Worm (Caenorhabditis elegans) whole organism, mixed stage, embryonic: ENCODE measurements around the gene ZK899.1.

Experiments
- bed-3 ChIP-seq: fragments of 200-800 bp; sonication (Bioruptor generic); optimal IDR thresholded peaks from 3 replicates; lab custom pipeline; 2018; ENCODE audit warnings: mild to moderate bottlenecking, missing genetic modification characterization, moderate library complexity, missing compliant biosample characterization
- blmp-1 ChIP-seq: fragments of 150-350 bp; optimal IDR thresholded peaks from 2 replicates; lab custom pipeline; 2014; ENCODE audit warnings: missing biosample characterization, missing genetic modification characterization
- ceh-39 ChIP-seq: fragments of 150-350 bp; optimal IDR thresholded peaks from 2 replicates; lab custom pipeline; 2014; ENCODE audit warnings: missing biosample characterization, missing genetic modification characterization
- ceh-83 ChIP-seq: fragments of 200-800 bp; sonication (Bioruptor generic); optimal IDR thresholded peaks from 2 replicates; lab custom pipeline; 2018; ENCODE audit warnings: mild to moderate bottlenecking, missing genetic modification characterization, missing compliant biosample characterization
- ces-1 ChIP-seq: fragments of 150-350 bp; optimal IDR thresholded peaks from 2 replicates; lab custom pipeline; 2014; ENCODE audit warnings: missing biosample characterization, missing genetic modification reagents, missing genetic modification characterization
- cnd-1 ChIP-seq: fragments of 200-800 bp; sonication (Bioruptor generic); optimal IDR thresholded peaks from 2 replicates; lab custom pipeline; 2018; ENCODE audit warnings: mild to moderate bottlenecking, missing genetic modification characterization, missing compliant biosample characterization
- elt-1 ChIP-seq: sonication (generic microtip); optimal IDR thresholded peaks from 2 replicates; lab custom pipeline; 2017; ENCODE audit warnings: missing genetic modification characterization, mild to moderate bottlenecking, missing compliant biosample characterization, antibody characterized with exemption, moderate library complexity, borderline replicate concordance; ENCODE audit not compliant: insufficient read depth
- elt-3 ChIP-seq: fragments of 150-350 bp; optimal IDR thresholded peaks from 2 replicates; lab custom pipeline; 2014; ENCODE audit warnings: missing biosample characterization, missing genetic modification characterization
- flh-1 ChIP-seq: fragments of 200-800 bp; sonication (Bioruptor generic); optimal IDR thresholded peaks from 2 replicates; lab custom pipeline; 2018; ENCODE audit warnings: mild to moderate bottlenecking, missing genetic modification characterization, moderate library complexity, missing compliant biosample characterization
- ham-2 ChIP-seq: fragments of 200-800 bp; sonication (Bioruptor generic); optimal IDR thresholded peaks from 2 replicates; lab custom pipeline; 2018; ENCODE audit warnings: mild to moderate bottlenecking, missing genetic modification characterization, missing compliant biosample characterization
- hlh-1 ChIP-seq: fragments of 150-350 bp; optimal IDR thresholded peaks from 2 replicates; lab custom pipeline; 2014; ENCODE audit warnings: missing biosample characterization, missing genetic modification reagents, missing genetic modification characterization
- lin-32 ChIP-seq: fragments of 200-800 bp; sonication (Bioruptor generic); optimal IDR thresholded peaks from 2 replicates; lab custom pipeline; 2018; ENCODE audit warnings: mild to moderate bottlenecking, missing genetic modification characterization, missing compliant biosample characterization
- lsy-2 ChIP-seq: fragments of 150-350 bp; optimal IDR thresholded peaks from 2 replicates; lab custom pipeline; 2014; ENCODE audit warnings: missing biosample characterization, missing genetic modification characterization
- mab-5 ChIP-seq: fragments of 150-350 bp; optimal IDR thresholded peaks from 2 replicates; lab custom pipeline; 2014; ENCODE audit warnings: missing biosample characterization, missing genetic modification characterization
- mls-2 ChIP-seq: sonication (generic microtip); optimal IDR thresholded peaks from 2 replicates; lab custom pipeline; 2016; ENCODE audit warnings: mild to moderate bottlenecking, missing genetic modification characterization, moderate library complexity, missing compliant biosample characterization
- nhr-12 ChIP-seq: fragments of 150-350 bp; optimal IDR thresholded peaks from 2 replicates; lab custom pipeline; 2014; ENCODE audit warnings: missing biosample characterization, missing genetic modification characterization
- nhr-2 ChIP-seq: fragments of 150-350 bp; optimal IDR thresholded peaks from 2 replicates; lab custom pipeline; 2014; ENCODE audit warnings: missing biosample characterization, missing genetic modification characterization
- nhr-237 ChIP-seq: fragments of 150-350 bp; optimal IDR thresholded peaks from 2 replicates; lab custom pipeline; 2014; ENCODE audit warnings: missing biosample characterization, missing genetic modification characterization
- nhr-28 ChIP-seq: fragments of 150-350 bp; optimal IDR thresholded peaks from 2 replicates; lab custom pipeline; 2014; ENCODE audit warnings: missing biosample characterization, missing genetic modification characterization
- pha-4 ChIP-seq: fragments of 150-350 bp; optimal IDR thresholded peaks from 2 replicates; lab custom pipeline; 2018; ENCODE audit warnings: missing biosample characterization, missing genetic modification reagents, missing genetic modification characterization
- sem-2 ChIP-seq: fragments of 200-800 bp; sonication (Bioruptor generic); optimal IDR thresholded peaks from 2 replicates; lab custom pipeline; 2018; ENCODE audit warnings: mild to moderate bottlenecking, missing genetic modification characterization, missing compliant biosample characterization
- snpc-4 ChIP-seq: fragments of 150-350 bp; optimal IDR thresholded peaks from 2 replicates; lab custom pipeline; 2014; ENCODE audit warnings: missing biosample characterization, missing genetic modification characterization
- sptf-1 ChIP-seq: sonication (generic microtip); optimal IDR thresholded peaks from 2 replicates; lab custom pipeline; 2017; ENCODE audit warnings: mild to moderate bottlenecking, missing genetic modification characterization, moderate library complexity, missing compliant biosample characterization
- tbx-8 ChIP-seq: fragments of 200-800 bp; sonication (Bioruptor generic); optimal IDR thresholded peaks from 2 replicates; lab custom pipeline; 2018; ENCODE audit warnings: mild to moderate bottlenecking, missing genetic modification characterization, moderate library complexity, missing compliant biosample characterization
- unc-120 ChIP-seq: sonication (generic microtip); optimal IDR thresholded peaks from 2 replicates; lab custom pipeline; 2017; ENCODE audit warnings: missing genetic modification characterization, missing compliant biosample characterization; ENCODE audit not compliant: poor library complexity, severe bottlenecking
- unc-39 ChIP-seq: fragments of 150-350 bp; optimal IDR thresholded peaks from 2 replicates; lab custom pipeline; 2014; ENCODE audit warnings: missing biosample characterization, missing genetic modification characterization
- unc-62 ChIP-seq: fragments of 150-350 bp; optimal IDR thresholded peaks from 2 replicates; lab custom pipeline; 2014; ENCODE audit warnings: missing biosample characterization, missing genetic modification reagents, missing genetic modification characterization
- zip-8 ChIP-seq: fragments of 150-350 bp; optimal IDR thresholded peaks from 2 replicates; lab custom pipeline; 2014; ENCODE audit warnings: missing biosample characterization, missing genetic modification characterization
- ztf-11 ChIP-seq: fragments of 150-350 bp; optimal IDR thresholded peaks from 2 replicates; lab custom pipeline; 2014; ENCODE audit warnings: missing biosample characterization, missing genetic modification characterization

Gene ZK899.1

DNA sequence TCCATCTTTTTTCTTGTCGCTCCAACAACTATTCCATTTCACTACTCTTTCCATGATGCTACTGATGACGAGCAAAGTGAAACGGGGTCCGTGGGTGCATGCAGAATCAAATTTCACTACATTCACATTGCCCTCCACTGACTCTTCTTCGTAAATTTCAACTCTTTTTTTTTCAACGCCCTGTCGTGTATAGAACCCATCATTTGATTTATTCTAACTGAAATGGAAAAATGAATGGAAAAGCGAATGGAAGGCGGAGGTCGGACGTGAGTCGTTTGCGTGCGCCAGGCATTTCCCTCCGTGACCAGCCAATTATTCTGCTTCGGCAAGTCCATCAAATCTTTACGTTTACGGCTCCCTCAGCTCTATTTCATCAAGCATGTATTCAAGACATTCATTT is 2.6 kb upstream of the ZK899.1 start:
- TF ChIP-seq sptf-1 (no peak), pha-4 (tag; lab: Kevin White, UChicago) (no peak), elt-1 (tag; lab: Kevin White, UChicago) (no peak), flh-1 (GFP tag; lab: Kevin White, UChicago) (no peak), ces-1 (GFP tag; lab: Kevin White, UChicago) (peak; percentile 40)
- TF ChIP-seq, all 35 proteins: peak for 1

DNA sequence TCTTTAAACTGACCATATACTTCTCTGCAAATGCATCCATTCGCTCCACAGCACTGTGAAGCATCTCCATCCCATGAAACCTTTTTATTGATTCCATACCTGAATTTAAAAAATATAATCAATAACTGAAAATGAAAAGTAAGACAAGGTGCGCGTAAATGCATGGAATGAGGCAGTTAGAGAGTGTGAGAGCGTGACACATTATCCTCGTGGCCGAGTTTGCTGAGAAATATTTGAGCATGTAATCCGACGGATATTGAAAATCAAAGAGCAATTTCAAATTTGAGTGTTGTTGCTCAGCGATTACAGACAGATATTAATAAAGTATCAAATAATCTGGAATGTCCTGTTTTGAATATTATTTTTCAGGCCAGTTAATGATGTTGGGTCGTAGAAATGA is 2.9 kb downstream of the ZK899.1 start, which contains the start of gene ZK899.7:
ZK899.7 (minus strand) TSS at position 101 of the 400 bp plus-strand sequence.
- TF ChIP-seq nhr-12 (tag; lab: Kevin White, UChicago) (no peak), elt-1 (tag; lab: Kevin White, UChicago) (no peak), ceh-39 (tag; lab: Kevin White, UChicago) (no peak), lsy-2 (tag; lab: Kevin White, UChicago) (no peak), unc-120 (no peak), ztf-11 (no peak), ceh-83 (GFP tag; lab: Kevin White, UChicago) (no peak), sem-2 (GFP tag; lab: Kevin White, UChicago) (no peak), nhr-28 (no peak), nhr-237 (tag; lab: Kevin White, UChicago) (no peak), bed-3 (GFP tag; lab: Kevin White, UChicago) (no peak), cnd-1 (tag; lab: Kevin White, UChicago) (no peak), tbx-8 (GFP tag; lab: Kevin White, UChicago) (no peak), unc-62 (GFP tag; lab: Kevin White, UChicago) (no peak), zip-8 (tag; lab: Kevin White, UChicago) (no peak), ham-2 (GFP tag; lab: Kevin White, UChicago) (no peak), sptf-1 (no peak), unc-39 (tag; lab: Kevin White, UChicago) (no peak), lin-32 (GFP tag; lab: Kevin White, UChicago) (no peak), mls-2 (tag; lab: Kevin White, UChicago) (no peak)

DNA sequence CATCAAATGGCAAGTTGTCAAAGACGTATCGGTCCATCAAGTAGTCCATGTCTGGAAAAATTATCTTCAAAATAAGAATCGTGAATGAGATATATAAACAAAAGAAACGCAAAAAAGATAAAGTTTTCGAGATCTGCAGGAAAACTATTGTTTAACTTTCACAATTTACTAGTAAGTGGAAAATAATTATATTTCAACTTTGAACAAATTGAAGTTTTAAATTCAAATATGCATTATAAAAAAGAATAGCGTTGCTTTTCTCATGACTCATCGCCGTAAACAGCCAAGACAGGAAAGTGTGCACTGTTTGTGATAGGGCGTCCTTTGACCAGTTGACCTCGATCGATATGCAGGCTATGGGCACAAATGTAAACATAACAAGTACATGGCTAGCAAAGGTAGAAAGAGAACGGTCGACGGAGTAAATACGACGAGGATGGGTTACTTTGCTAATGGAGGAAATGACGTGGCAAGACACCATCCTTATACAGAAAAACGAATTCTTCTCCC is 5.6 kb downstream of the ZK899.1 start, which contains the start of gene ZK899.2:
ZK899.2 (minus strand) TSS at position 51 of the 510 bp plus-strand sequence.
- TF ChIP-seq pha-4 (tag; lab: Kevin White, UChicago) = peak; percentile 77
- peak; percentile 27 for TF ChIP-seq nhr-2
- TF ChIP-seq elt-3 (tag; lab: Kevin White, UChicago) = no peak

DNA sequence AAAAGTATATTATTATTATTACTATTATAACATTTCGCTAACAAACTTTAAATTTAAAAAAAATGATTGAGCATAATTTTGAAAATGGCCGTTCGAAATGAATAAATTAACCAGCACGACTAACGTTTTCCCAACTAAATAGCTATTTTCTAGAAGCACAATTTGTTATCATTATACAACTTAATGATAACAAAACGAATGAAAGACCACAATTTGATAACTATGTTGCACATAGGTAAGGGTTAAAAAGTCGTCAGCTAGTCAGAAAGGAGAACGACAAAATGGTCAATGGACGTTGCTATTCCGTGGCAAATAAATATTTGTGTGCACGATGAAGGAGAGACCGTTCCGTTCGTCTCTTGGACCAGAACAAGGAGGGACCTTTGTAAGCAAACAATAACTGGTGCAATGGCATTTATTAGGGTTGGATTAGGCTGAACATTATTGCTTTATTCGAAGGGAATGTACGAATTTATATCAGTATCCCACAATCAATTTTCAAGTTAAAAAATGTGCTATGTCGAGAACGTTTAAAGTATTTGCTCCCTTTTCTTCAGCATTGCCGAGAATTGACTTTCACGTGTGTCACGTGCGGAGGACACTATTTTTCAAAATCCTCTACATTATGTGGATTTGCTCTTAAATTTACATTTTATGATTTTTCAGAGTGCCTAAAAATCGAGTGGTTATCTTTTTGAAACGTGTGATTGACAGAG is 6.2 kb downstream of the ZK899.1 start, which contains the start of gene ZK899.3:
ZK899.3 (plus strand) TSS at position 666 of the 716 bp plus-strand sequence.
- TF ChIP-seq sem-2 (GFP tag; lab: Kevin White, UChicago) = no peak
- no peak for TF ChIP-seq hlh-1
- no peak for TF ChIP-seq zip-8 (tag; lab: Kevin White, UChicago)
- TF ChIP-seq, all 35 proteins: peak for 0

DNA sequence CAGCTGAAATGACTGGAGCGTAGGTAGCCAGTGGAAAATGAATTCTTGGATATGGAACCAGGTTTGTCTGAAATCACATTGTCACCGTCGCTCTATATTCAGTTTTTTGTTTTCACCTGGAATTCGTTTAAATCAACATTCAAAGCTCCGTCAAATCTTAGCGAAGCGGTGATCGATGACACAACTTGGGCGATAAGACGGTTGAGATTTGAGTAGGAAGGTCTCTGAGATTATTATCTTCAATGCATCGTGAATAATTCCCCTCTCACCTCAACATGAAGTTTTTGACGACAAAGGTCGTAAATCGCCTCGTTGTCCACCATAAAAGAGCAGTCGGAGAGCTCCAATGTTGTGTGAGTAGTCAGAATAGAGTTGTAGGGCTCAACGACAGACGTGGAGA is 10.1 kb downstream of the ZK899.1 start:
- TF ChIP-seq sptf-1 = no peak
- TF ChIP-seq tbx-8 (GFP tag; lab: Kevin White, UChicago) = no peak
- TF ChIP-seq unc-62 (GFP tag; lab: Kevin White, UChicago) = no peak
- no peak for TF ChIP-seq unc-39 (tag; lab: Kevin White, UChicago)
- TF ChIP-seq pha-4 (tag; lab: Kevin White, UChicago) = no peak
- TF ChIP-seq ceh-83 (GFP tag; lab: Kevin White, UChicago) = no peak
- no peak for TF ChIP-seq flh-1 (GFP tag; lab: Kevin White, UChicago)
- no peak for TF ChIP-seq mab-5 (tag; lab: Kevin White, UChicago)
- TF ChIP-seq lsy-2 (tag; lab: Kevin White, UChicago) = no peak
- TF ChIP-seq hlh-1 = no peak
- no peak for TF ChIP-seq nhr-12 (tag; lab: Kevin White, UChicago)
- TF ChIP-seq elt-3 (tag; lab: Kevin White, UChicago) = no peak
- no peak for TF ChIP-seq unc-120
- no peak for TF ChIP-seq snpc-4 (tag; lab: Kevin White, UChicago)
- no peak for TF ChIP-seq elt-1 (tag; lab: Kevin White, UChicago)
- no peak for TF ChIP-seq blmp-1 (tag; lab: Kevin White, UChicago)
